Fruit fly (Drosophila melanogaster) whole organism, larva: ENCODE measurements around the gene CycG.

ENCODE experiments used
- noc ChIP-seq: fragments of 200-800 bp; sonication (Bioruptor generic); optimal IDR thresholded peaks from 3 replicates; lab custom pipeline; 2019; ENCODE audit warnings: missing biosample characterization, mild to moderate bottlenecking, missing genetic modification characterization, moderate library complexity

Gene CycG

dm6 chr3R:31612564-31612963 is at the start of gene CycG:
Gene CycG, minus strand, starts transcription at chr3R:31612664.
- TF ChIP-seq noc (tag; lab: Kevin White, UChicago), result no peak

dm6 chr3R:31636501-31636900 is 24.0 kb upstream of the CycG start:
- no peak for TF ChIP-seq noc (tag; lab: Kevin White, UChicago)

dm6 chr3R:31632316-31632715 is 19.9 kb upstream of the CycG start:
- no peak for TF ChIP-seq noc (tag; lab: Kevin White, UChicago)

- no peak for TF ChIP-seq noc (tag; lab: Kevin White, UChicago)
Observed at dm6 chr3R:31630376-31630775, 17.9 kb upstream of the CycG start.

- TF ChIP-seq noc (tag; lab: Kevin White, UChicago), result no peak
Observed at dm6 chr3R:31627186-31627585, 14.7 kb upstream of the CycG start.

dm6 chr3R:31626237-31626636 is 13.8 kb upstream of the CycG start:
- TF ChIP-seq noc (tag; lab: Kevin White, UChicago), result no peak

dm6 chr3R:31622648-31623047 is 10.2 kb upstream of the CycG start:
- TF ChIP-seq noc (tag; lab: Kevin White, UChicago), result no peak

dm6 chr3R:31621814-31622213 is 9.3 kb upstream of the CycG start, which contains the start of gene kek6:
Gene kek6, plus strand, starts transcription at chr3R:31622136.
- no peak for TF ChIP-seq noc (tag; lab: Kevin White, UChicago)

- TF ChIP-seq noc (tag; lab: Kevin White, UChicago), result no peak
Observed at dm6 chr3R:31617801-31618200, 5.3 kb upstream of the CycG start, which contains the start of gene pasha. Gene pasha, plus strand, starts transcription at chr3R:31617977.

- TF ChIP-seq noc (tag; lab: Kevin White, UChicago), result peak; percentile 96
Observed at dm6 chr3R:31616001-31616400, 3.5 kb upstream of the CycG start, which contains the start of the genes Mnat9 and CG1792. Gene Mnat9, minus strand, starts transcription at chr3R:31616160. Gene CG1792, plus strand, starts transcription at chr3R:31616303.

dm6 chr3R:31610639-31611594 is 1.5 kb downstream of the CycG start, which contains the start of gene Med:
Gene Med, plus strand, starts transcription at chr3R:31611046.
- TF ChIP-seq noc (tag; lab: Kevin White, UChicago), result no peak

- no peak for TF ChIP-seq noc (tag; lab: Kevin White, UChicago)
Observed at dm6 chr3R:31609413-31610054, 2.9 kb downstream of the CycG start.

dm6 chr3R:31608438-31609188 is 3.9 kb downstream of the CycG start:
- peak; percentile 57 for TF ChIP-seq noc (tag; lab: Kevin White, UChicago)

dm6 chr3R:31608030-31608429 is 4.4 kb downstream of the CycG start:
- no peak for TF ChIP-seq noc (tag; lab: Kevin White, UChicago)

- no peak for TF ChIP-seq noc (tag; lab: Kevin White, UChicago)
Observed at dm6 chr3R:31607287-31607849, 5.1 kb downstream of the CycG start.
